Worm (Caenorhabditis elegans) whole organism, L3 larva: ENCODE results near the gene clec-58.
"Not testable (repeated sequence)": the region's sequence is repeated elsewhere in the genome, so short reads cannot be mapped to it uniquely, and the experiment has no call there.

Experiments used
- ZK546.5 ChIP-seq: sonication (generic microtip); optimal IDR thresholded peaks from 2 replicates; lab custom pipeline; 2017; ENCODE audit warnings: missing biosample characterization, missing genetic modification characterization
- ama-1 ChIP-seq: fragments of 150-350 bp; optimal IDR thresholded peaks from 2 replicates; lab custom pipeline; 2018
- ceh-28 ChIP-seq: fragments of 150-350 bp; optimal IDR thresholded peaks from 2 replicates; lab custom pipeline; 2014; ENCODE audit warnings: missing biosample characterization, missing genetic modification reagents, missing genetic modification characterization
- ceh-9 ChIP-seq: sonication (generic microtip); optimal IDR thresholded peaks from 2 replicates; lab custom pipeline; 2018; ENCODE audit warnings: missing biosample characterization, missing genetic modification characterization
- daf-12 ChIP-seq: fragments of 150-350 bp; optimal IDR thresholded peaks from 2 replicates; lab custom pipeline; 2014; ENCODE audit warnings: missing biosample characterization, missing genetic modification reagents, missing genetic modification characterization
- egl-27 ChIP-seq: sonication (generic microtip); optimal IDR thresholded peaks from 4 replicates; lab custom pipeline; 2017; ENCODE audit warnings: missing biosample characterization, missing genetic modification reagents, missing genetic modification characterization
- egl-5 ChIP-seq: fragments of 150-350 bp; optimal IDR thresholded peaks from 2 replicates; lab custom pipeline; 2017; ENCODE audit warnings: missing biosample characterization, missing genetic modification reagents, missing genetic modification characterization, inconsistent platforms
- elt-1 ChIP-seq: fragments of 150-350 bp; optimal IDR thresholded peaks from 2 replicates; lab custom pipeline; 2014; ENCODE audit warnings: missing biosample characterization, missing genetic modification characterization
- elt-2 ChIP-seq: sonication (generic microtip); optimal IDR thresholded peaks from 2 replicates; lab custom pipeline; 2016; ENCODE audit warnings: missing genetic modification reagents, mild to moderate bottlenecking, missing genetic modification characterization, missing compliant biosample characterization
- elt-3 ChIP-seq, 3 experiments: fragments of 150-350 bp in 1 of 3; sonication (generic microtip) in 2 of 3; optimal IDR thresholded peaks; 2 replicates in 2 of 3; 4 replicates in 1 of 3; lab custom pipeline; 2014 to 2017; ENCODE audit warnings: missing biosample characterization in 3 of 3, missing genetic modification characterization in 3 of 3
- eor-1 ChIP-seq, 2 experiments: fragments of 150-350 bp; optimal IDR thresholded peaks; 2 replicates each; lab custom pipeline; 2014 to 2018; ENCODE audit warnings: missing biosample characterization in 2 of 2, missing genetic modification characterization in 2 of 2
- fkh-10 ChIP-seq: sonication (generic microtip); optimal IDR thresholded peaks from 2 replicates; lab custom pipeline; 2017; ENCODE audit warnings: missing biosample characterization, missing genetic modification reagents, missing genetic modification characterization
- fkh-2 ChIP-seq: fragments of 150-350 bp; optimal IDR thresholded peaks from 2 replicates; lab custom pipeline; 2014; ENCODE audit warnings: missing biosample characterization, missing genetic modification reagents, missing genetic modification characterization
- hmg-11 ChIP-seq: sonication (generic microtip); optimal IDR thresholded peaks from 2 replicates; lab custom pipeline; 2016; ENCODE audit warnings: missing genetic modification characterization, missing compliant biosample characterization
- jun-1 ChIP-seq: fragments of 150-350 bp; optimal IDR thresholded peaks from 2 replicates; lab custom pipeline; 2014; ENCODE audit warnings: missing biosample characterization, missing genetic modification reagents, missing genetic modification characterization
- lin-15B ChIP-seq: fragments of 150-350 bp; optimal IDR thresholded peaks from 2 replicates; lab custom pipeline; 2014; ENCODE audit warnings: missing biosample characterization, missing genetic modification characterization
- lin-39 ChIP-seq: fragments of 150-350 bp; optimal IDR thresholded peaks from 2 replicates; lab custom pipeline; 2018; ENCODE audit warnings: missing biosample characterization, missing genetic modification reagents, missing genetic modification characterization
- lsy-12 ChIP-seq: sonication (generic microtip); optimal IDR thresholded peaks from 2 replicates; lab custom pipeline; 2016; ENCODE audit warnings: mild to moderate bottlenecking, missing genetic modification characterization, missing compliant biosample characterization
- mdl-1 ChIP-seq: fragments of 150-350 bp; optimal IDR thresholded peaks from 2 replicates; lab custom pipeline; 2014; ENCODE audit warnings: missing biosample characterization, missing genetic modification characterization
- mml-1 ChIP-seq: fragments of 150-350 bp; sonication (generic microtip); optimal IDR thresholded peaks from 3 replicates; lab custom pipeline; 2014; ENCODE audit warnings: missing biosample characterization, missing genetic modification characterization
- nfya-1 ChIP-seq: sonication (generic microtip); optimal IDR thresholded peaks from 2 replicates; lab custom pipeline; 2017; ENCODE audit warnings: missing genetic modification characterization, mild to moderate bottlenecking, missing compliant biosample characterization, antibody characterized with exemption, moderate library complexity; ENCODE audit not compliant: insufficient read depth
- nhr-11 ChIP-seq: fragments of 150-350 bp; optimal IDR thresholded peaks from 2 replicates; lab custom pipeline; 2014; ENCODE audit warnings: missing biosample characterization, missing genetic modification characterization
- nhr-12 ChIP-seq: fragments of 150-350 bp; optimal IDR thresholded peaks from 2 replicates; lab custom pipeline; 2014; ENCODE audit warnings: missing biosample characterization, missing genetic modification characterization
- nhr-237 ChIP-seq: fragments of 150-350 bp; optimal IDR thresholded peaks from 2 replicates; lab custom pipeline; 2014; ENCODE audit warnings: missing biosample characterization, missing genetic modification characterization
- nhr-25 ChIP-seq: sonication (generic microtip); optimal IDR thresholded peaks from 2 replicates; lab custom pipeline; 2017; ENCODE audit warnings: missing biosample characterization, missing genetic modification characterization
- nhr-28 ChIP-seq: fragments of 150-350 bp; optimal IDR thresholded peaks from 2 replicates; lab custom pipeline; 2014; ENCODE audit warnings: missing biosample characterization, missing genetic modification characterization
- nhr-43 ChIP-seq: sonication (generic microtip); optimal IDR thresholded peaks from 2 replicates; lab custom pipeline; 2016; ENCODE audit warnings: mild to moderate bottlenecking, missing genetic modification characterization, missing compliant biosample characterization; ENCODE audit not compliant: poor library complexity, severe bottlenecking
- nhr-67 ChIP-seq: fragments of 150-350 bp; optimal IDR thresholded peaks from 2 replicates; lab custom pipeline; 2014; ENCODE audit warnings: missing biosample characterization, missing genetic modification characterization
- nhr-76 ChIP-seq: fragments of 150-350 bp; sonication (generic microtip); optimal IDR thresholded peaks from 5 replicates; lab custom pipeline; 2014; ENCODE audit warnings: missing biosample characterization, missing genetic modification characterization
- pha-4 ChIP-seq: fragments of 150-350 bp; optimal IDR thresholded peaks from 2 replicates; lab custom pipeline; 2014; ENCODE audit warnings: missing biosample characterization, missing genetic modification reagents, missing genetic modification characterization
- pqm-1 ChIP-seq: fragments of 150-350 bp; optimal IDR thresholded peaks from 2 replicates; lab custom pipeline; 2017; ENCODE audit warnings: missing biosample characterization, missing genetic modification characterization, inconsistent platforms
- sea-2 ChIP-seq: fragments of 150-350 bp; sonication (generic microtip); optimal IDR thresholded peaks from 4 replicates; lab custom pipeline; 2014; ENCODE audit warnings: missing biosample characterization, missing genetic modification reagents, missing genetic modification characterization
- skn-1 ChIP-seq: fragments of 150-350 bp; optimal IDR thresholded peaks from 2 replicates; lab custom pipeline; 2014; ENCODE audit warnings: missing biosample characterization, missing genetic modification characterization
- snpc-4 ChIP-seq: fragments of 150-350 bp; optimal IDR thresholded peaks from 2 replicates; lab custom pipeline; 2014; ENCODE audit warnings: missing biosample characterization, missing genetic modification characterization
- unc-62 ChIP-seq: fragments of 150-350 bp; sonication (generic microtip); optimal IDR thresholded peaks from 4 replicates; lab custom pipeline; 2014; ENCODE audit warnings: missing biosample characterization, missing genetic modification reagents, missing genetic modification characterization
- zag-1 ChIP-seq: fragments of 150-350 bp; optimal IDR thresholded peaks from 2 replicates; lab custom pipeline; 2014; ENCODE audit warnings: missing biosample characterization, missing genetic modification characterization
- ztf-4 ChIP-seq: fragments of 150-350 bp; optimal IDR thresholded peaks from 2 replicates; lab custom pipeline; 2014; ENCODE audit warnings: missing biosample characterization, missing genetic modification characterization

clec-58 gene

ce11 chrII:10494467-10494866, 18.5 kb upstream of the clec-58 start, which contains the start of gene ZK666.14:
ZK666.14 (plus strand) TSS chrII:10494767.
- TF ChIP-seq nhr-11 (tag; lab: Kevin White, UChicago) (no peak), hmg-11 (tag; lab: Kevin White, UChicago) (no peak), fkh-10 (GFP tag; lab: Kevin White, UChicago) (no peak), elt-2 (tag; lab: Kevin White, UChicago) (no peak), lsy-12 (tag; lab: Kevin White, UChicago) (no peak), zag-1 (no peak), elt-1 (tag; lab: Kevin White, UChicago) (no peak), skn-1 (tag; lab: Kevin White, UChicago) (no peak), jun-1 (tag; lab: Kevin White, UChicago) (no peak), ZK546.5 (tag; lab: Kevin White, UChicago) (no peak)

ce11 chrII:10493034-10493433, 17.1 kb upstream of the clec-58 start, which contains the start of gene ZK666.8:
ZK666.8 (minus strand) TSS chrII:10493134.
- not testable (repeated sequence) for TF ChIP-seq lin-15B, mml-1, nhr-28 (tag; lab: Kevin White, UChicago)

ce11 chrII:10490329-10490728, 14.4 kb upstream of the clec-58 start, which contains the start of gene clec-61:
clec-61 (minus strand) TSS chrII:10490537.
- no peak for TF ChIP-seq ztf-4 (tag; lab: Kevin White, UChicago)
- no peak for TF ChIP-seq daf-12 (tag; lab: Kevin White, UChicago)
- no peak for TF ChIP-seq snpc-4
- no peak for TF ChIP-seq ama-1 (lab: Kevin White, UChicago)
- no peak for TF ChIP-seq nhr-11 (tag; lab: Kevin White, UChicago)
- no peak for TF ChIP-seq nhr-43 (tag; lab: Kevin White, UChicago)
- no peak for TF ChIP-seq nhr-25 (tag; lab: Kevin White, UChicago)
- TF ChIP-seq skn-1 (tag; lab: Kevin White, UChicago): no peak
- TF ChIP-seq lin-39 (tag; lab: Kevin White, UChicago): no peak
- no peak for TF ChIP-seq elt-2 (tag; lab: Kevin White, UChicago)
- no peak for TF ChIP-seq lin-15B (tag; lab: Kevin White, UChicago)
- TF ChIP-seq sea-2: no peak
- no peak for TF ChIP-seq ceh-28 (tag; lab: Kevin White, UChicago)
- TF ChIP-seq mml-1 (tag; lab: Kevin White, UChicago): no peak
- no peak for TF ChIP-seq jun-1 (tag; lab: Kevin White, UChicago)
- no peak for TF ChIP-seq fkh-10 (GFP tag; lab: Kevin White, UChicago)
- TF ChIP-seq ceh-9 (tag; lab: Kevin White, UChicago): no peak
- no peak for TF ChIP-seq nhr-76 (tag; lab: Kevin White, UChicago)
- no peak for TF ChIP-seq egl-5 (tag; lab: Kevin White, UChicago)

- TF ChIP-seq nhr-67 (tag; lab: Kevin White, UChicago) (no peak), nhr-237 (tag; lab: Kevin White, UChicago) (no peak), lin-15B (tag; lab: Kevin White, UChicago) (no peak)
These were observed 10.8 kb upstream of the clec-58 start, which contains the start of gene ZK666.15 for ce11 chrII:10486738-10487137. ZK666.15 (plus strand) TSS chrII:10487038.

ce11 chrII:10485640-10486039, 9.7 kb upstream of the clec-58 start:
- no peak for TF ChIP-seq mdl-1 (tag; lab: Kevin White, UChicago)
- TF ChIP-seq nhr-28 (tag; lab: Kevin White, UChicago): no peak
- TF ChIP-seq jun-1 (tag; lab: Kevin White, UChicago): peak; percentile 70
- TF ChIP-seq elt-2 (tag; lab: Kevin White, UChicago): peak; percentile 84
- TF ChIP-seq eor-1 (tag; optimal IDR thresholded peaks at IDR 0.05; lab: Kevin White, UChicago): no peak
- peak; percentile 87 for TF ChIP-seq pqm-1 (tag; lab: Kevin White, UChicago)
- TF ChIP-seq, all 47 proteins: peak for 3

ce11 chrII:10483860-10484259, 7.9 kb upstream of the clec-58 start:
- TF ChIP-seq elt-3 (tag; optimal IDR thresholded peaks at IDR 0.05; lab: Kevin White, UChicago) (no peak), elt-1 (tag; lab: Kevin White, UChicago) (no peak), mdl-1 (tag; lab: Kevin White, UChicago) (no peak), nhr-12 (tag; lab: Kevin White, UChicago) (no peak), nfya-1 (tag; lab: Kevin White, UChicago) (no peak), ztf-4 (tag; lab: Kevin White, UChicago) (no peak), daf-12 (tag; lab: Kevin White, UChicago) (no peak), pqm-1 (tag; lab: Kevin White, UChicago) (no peak), eor-1 (tag; optimal IDR thresholded peaks at IDR 0.05; lab: Kevin White, UChicago) (no peak), ceh-9 (tag; lab: Kevin White, UChicago) (no peak), pha-4 (tag; lab: Kevin White, UChicago) (no peak), nhr-11 (tag; lab: Kevin White, UChicago) (no peak), nhr-43 (tag; lab: Kevin White, UChicago) (no peak), egl-27 (tag; lab: Kevin White, UChicago) (no peak), unc-62 (no peak), zag-1 (no peak), nhr-67 (tag; lab: Kevin White, UChicago) (no peak), egl-5 (tag; lab: Kevin White, UChicago) (no peak), fkh-2 (tag; lab: Kevin White, UChicago) (no peak)
- TF ChIP-seq, all 47 proteins: peak for 0
